Worm (Caenorhabditis elegans) whole organism, L4 larva: Measurements from ENCODE around the gene daf-2.

ENCODE experiments used
- F37D6.2 ChIP-seq: sonication (generic microtip); optimal IDR thresholded peaks from 2 replicates; lab custom pipeline; 2016; ENCODE audit warnings: mild to moderate bottlenecking, missing genetic modification characterization, missing compliant biosample characterization
- F49E8.2 ChIP-seq: sonication (generic microtip); optimal IDR thresholded peaks from 2 replicates; lab custom pipeline; 2016; ENCODE audit warnings: missing compliant biosample characterization, mild to moderate bottlenecking, missing genetic modification characterization, borderline replicate concordance
- aly-2 ChIP-seq: sonication (generic microtip); optimal IDR thresholded peaks from 2 replicates; lab custom pipeline; 2018; ENCODE audit warnings: missing biosample characterization, missing genetic modification characterization
- ama-1 ChIP-seq: fragments of 150-350 bp; optimal IDR thresholded peaks from 2 replicates; lab custom pipeline; 2014; ENCODE audit warnings: inconsistent platforms, mixed read lengths
- ceh-62 ChIP-seq: sonication (generic microtip); optimal IDR thresholded peaks from 2 replicates; lab custom pipeline; 2017; ENCODE audit warnings: missing biosample characterization, missing genetic modification characterization
- fkh-10 ChIP-seq: fragments of 150-350 bp; optimal IDR thresholded peaks from 2 replicates; lab custom pipeline; 2014; ENCODE audit warnings: missing biosample characterization, missing genetic modification reagents, missing genetic modification characterization
- fos-1 ChIP-seq: fragments of 150-350 bp; optimal IDR thresholded peaks from 2 replicates; lab custom pipeline; 2014; ENCODE audit warnings: missing biosample characterization, missing genetic modification characterization
- lin-13 ChIP-seq: fragments of 150-350 bp; optimal IDR thresholded peaks from 2 replicates; lab custom pipeline; 2014; ENCODE audit warnings: missing biosample characterization, missing genetic modification reagents, missing genetic modification characterization
- lin-15B ChIP-seq: fragments of 150-350 bp; sonication (generic microtip); optimal IDR thresholded peaks from 3 replicates; lab custom pipeline; 2014; ENCODE audit warnings: missing biosample characterization, missing genetic modification characterization
- nhr-76 ChIP-seq: fragments of 150-350 bp; optimal IDR thresholded peaks from 2 replicates; lab custom pipeline; 2014; ENCODE audit warnings: missing biosample characterization, missing genetic modification characterization
- pha-4 ChIP-seq, 2 experiments: fragments of 150-350 bp in 1 of 2; fragments of 200-800 bp in 1 of 2; sonication (Bioruptor generic) in 1 of 2; IDR thresholded peaks in 1 of 2; optimal IDR thresholded peaks in 1 of 2; 2 replicates each; pipeline versions ENCODE4 v1.3.6 to Lab custom; 2014 to 2022; ENCODE audit warnings: missing genetic modification characterization in 2 of 2, missing genetic modification reagents in 2 of 2, missing biosample characterization in 1 of 2, missing compliant biosample characterization in 1 of 2
- spr-1 ChIP-seq: sonication (generic microtip); optimal IDR thresholded peaks from 2 replicates; lab custom pipeline; 2016; ENCODE audit warnings: mild to moderate bottlenecking, missing genetic modification characterization, missing compliant biosample characterization

DNA sequence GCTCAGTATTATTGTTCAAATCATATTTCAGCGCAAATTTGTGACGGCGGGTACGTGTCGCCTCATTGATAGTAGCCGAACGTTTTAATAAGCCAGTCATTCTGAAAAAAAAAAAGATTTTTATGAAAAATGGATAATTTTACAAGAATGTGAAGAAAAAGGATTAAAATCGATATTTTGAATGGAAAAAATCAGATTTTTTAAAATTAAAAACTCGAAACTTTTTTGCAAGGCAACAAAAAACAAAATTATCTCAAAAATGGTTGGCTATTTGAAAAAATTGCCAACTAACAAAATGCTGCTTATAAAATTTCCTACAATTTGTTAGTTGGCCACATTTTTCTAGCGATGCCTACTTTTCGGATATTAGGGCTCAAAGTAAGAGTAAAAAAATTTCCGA lies 50.7 kb downstream of the daf-2 start, which contains the start of gene Y55D5A.4:
- no peak for TF ChIP-seq F37D6.2 (tag; lab: Kevin White, UChicago)
- no peak for TF ChIP-seq spr-1
- no peak for TF ChIP-seq F49E8.2 (tag; lab: Kevin White, UChicago)
- no peak for TF ChIP-seq lin-15B (tag; lab: Kevin White, UChicago)
- TF ChIP-seq ceh-62 (tag; lab: Kevin White, UChicago), result no peak
- no peak for TF ChIP-seq ama-1 (lab: Kevin White, UChicago)
- TF ChIP-seq pha-4 (GFP tag; IDR thresholded peaks at IDR 0.05; lab: Robert Waterston, UW), result no peak
- no peak for TF ChIP-seq pha-4 (tag; optimal IDR thresholded peaks at IDR 0.05; lab: Kevin White, UChicago)
- no peak for TF ChIP-seq nhr-76
- no peak for TF ChIP-seq aly-2 (tag; lab: Kevin White, UChicago)
- TF ChIP-seq fkh-10, result no peak
- TF ChIP-seq fos-1 (tag; lab: Kevin White, UChicago), result no peak
- no peak for TF ChIP-seq lin-13 (GFP tag; lab: Kevin White, UChicago)
